Fruit fly (Drosophila melanogaster): ENCODE results near the gene CG14223.

CG14223 gene

dm6 chrX:19662583-19663195 is 1.1 kb downstream of the CG14223 start:
- TF ChIP-seq Meics (GFP tag; optimal IDR thresholded peaks at IDR 0.05), result no peak
- TF ChIP-seq CG30431 (GFP tag; optimal IDR thresholded peaks at IDR 0.05), result no peak
- no peak for TF ChIP-seq pros (GFP tag; optimal IDR thresholded peaks at IDR 0.05)
- TF ChIP-seq CG17568 (GFP tag; optimal IDR thresholded peaks at IDR 0.05), result no peak
- peak; percentile 82 for TF ChIP-seq Jarid2 (GFP tag; optimal IDR thresholded peaks at IDR 0.05)
- no peak for TF ChIP-seq tgo (GFP tag; IDR thresholded peaks at IDR 0.05)
- TF ChIP-seq CG2129 (GFP tag; IDR thresholded peaks at IDR 0.05; ENCODE audit: partially characterized antibody), result no peak
- TF ChIP-seq CG10147 (GFP tag; optimal IDR thresholded peaks at IDR 0.05), result no peak
- TF ChIP-seq fd3F (GFP tag; optimal IDR thresholded peaks at IDR 0.05), result no peak
- peak; percentile 69 for TF ChIP-seq CG1832 (GFP tag; optimal IDR thresholded peaks at IDR 0.05)
- TF ChIP-seq CG10321 (GFP tag; IDR thresholded peaks at IDR 0.05), result no peak
- no peak for TF ChIP-seq CG6683 (GFP tag; optimal IDR thresholded peaks at IDR 0.05)
- peak; percentile 67 for TF ChIP-seq cg (GFP tag; optimal IDR thresholded peaks at IDR 0.05)
- peak; percentile 3 for TF ChIP-seq HmgZ (tag; optimal IDR thresholded peaks at IDR 0.05)
- no peak for TF ChIP-seq CG4282 (GFP tag; optimal IDR thresholded peaks at IDR 0.05)
- TF ChIP-seq jing (GFP tag; optimal IDR thresholded peaks at IDR 0.05), result no peak
- TF ChIP-seq CG15011 (GFP tag; optimal IDR thresholded peaks at IDR 0.05), result no peak
- no peak for TF ChIP-seq sc (optimal IDR thresholded peaks at IDR 0.05)
- TF ChIP-seq sc (GFP tag; optimal IDR thresholded peaks at IDR 0.05), result no peak
- TF ChIP-seq bsh (GFP tag; optimal IDR thresholded peaks at IDR 0.05), result no peak
- no peak for TF ChIP-seq nmo (GFP tag; optimal IDR thresholded peaks at IDR 0.05)
- TF ChIP-seq CG15073 (GFP tag; optimal IDR thresholded peaks at IDR 0.05), result no peak
- TF ChIP-seq sob (GFP tag; IDR thresholded peaks at IDR 0.05), result 0 out of 2 replicates have a peak, but pooled peaks have one; percentile 33
- peak; percentile 75 for TF ChIP-seq Nf-YB (GFP tag; optimal IDR thresholded peaks at IDR 0.05)
- TF ChIP-seq otp (GFP tag; IDR thresholded peaks at IDR 0.05), result no peak
- no peak for TF ChIP-seq Gsc (GFP tag; IDR thresholded peaks at IDR 0.05)
- 0 out of 3 replicates have a peak, but pooled peaks have one; percentile 31 for TF ChIP-seq CG34224 (GFP tag; IDR thresholded peaks at IDR 0.05; ENCODE audit: partially characterized antibody)
- peak; percentile 82; the same call in 1 of the 2 replicates for TF ChIP-seq chm (GFP tag; IDR thresholded peaks at IDR 0.05)
- no peak for TF ChIP-seq CG16863 (GFP tag; optimal IDR thresholded peaks at IDR 0.05)
- TF ChIP-seq CG13624 (GFP tag; optimal IDR thresholded peaks at IDR 0.05), result peak; percentile 18
- TF ChIP-seq CG12104 (GFP tag; optimal IDR thresholded peaks at IDR 0.05), result no peak
- no peak for TF ChIP-seq al (GFP tag; IDR thresholded peaks at IDR 0.05)
- TF ChIP-seq ftz-f1 (GFP tag; optimal IDR thresholded peaks at IDR 0.05), result no peak
- no peak for TF ChIP-seq lmd (GFP tag; IDR thresholded peaks at IDR 0.05)
- no peak for TF ChIP-seq B-H2 (GFP tag; optimal IDR thresholded peaks at IDR 0.05)
- no peak for TF ChIP-seq CG17186 (GFP tag; optimal IDR thresholded peaks at IDR 0.05)
- no peak for TF ChIP-seq fru (optimal IDR thresholded peaks at IDR 0.05)
- no peak for TF ChIP-seq CG10654 (GFP tag; optimal IDR thresholded peaks at IDR 0.05)
- TF ChIP-seq Fer2 (tag; optimal IDR thresholded peaks at IDR 0.05), result no peak
- peak; percentile 48; the same call in 1 of the 3 replicates for TF ChIP-seq CG6175 (GFP tag; IDR thresholded peaks at IDR 0.05)
- TF ChIP-seq gce (GFP tag; IDR thresholded peaks at IDR 0.05), result no peak
- no peak for TF ChIP-seq CG13775 (GFP tag; optimal IDR thresholded peaks at IDR 0.05)
- no peak for TF ChIP-seq HLH3B (GFP tag; IDR thresholded peaks at IDR 0.05)
- TF ChIP-seq mirr (GFP tag; optimal IDR thresholded peaks at IDR 0.05), result no peak
- TF ChIP-seq bcd (GFP tag; optimal IDR thresholded peaks at IDR 0.05), result no peak
- no peak for TF ChIP-seq Ssrp (tag; optimal IDR thresholded peaks at IDR 0.05)
- no peak for TF ChIP-seq Nf-YA (GFP tag; IDR thresholded peaks at IDR 0.05)
- no peak for TF ChIP-seq CG1603 (tag; optimal IDR thresholded peaks at IDR 0.05)
- TF ChIP-seq CG17359 (tag; optimal IDR thresholded peaks at IDR 0.05), result no peak
- TF ChIP-seq dan (GFP tag; IDR thresholded peaks at IDR 0.05), result no peak

All from whole organism, embryonic.